Comparison of ENCODE assay signal across 5 fruit fly cellular contexts in the genomic region with DNA sequence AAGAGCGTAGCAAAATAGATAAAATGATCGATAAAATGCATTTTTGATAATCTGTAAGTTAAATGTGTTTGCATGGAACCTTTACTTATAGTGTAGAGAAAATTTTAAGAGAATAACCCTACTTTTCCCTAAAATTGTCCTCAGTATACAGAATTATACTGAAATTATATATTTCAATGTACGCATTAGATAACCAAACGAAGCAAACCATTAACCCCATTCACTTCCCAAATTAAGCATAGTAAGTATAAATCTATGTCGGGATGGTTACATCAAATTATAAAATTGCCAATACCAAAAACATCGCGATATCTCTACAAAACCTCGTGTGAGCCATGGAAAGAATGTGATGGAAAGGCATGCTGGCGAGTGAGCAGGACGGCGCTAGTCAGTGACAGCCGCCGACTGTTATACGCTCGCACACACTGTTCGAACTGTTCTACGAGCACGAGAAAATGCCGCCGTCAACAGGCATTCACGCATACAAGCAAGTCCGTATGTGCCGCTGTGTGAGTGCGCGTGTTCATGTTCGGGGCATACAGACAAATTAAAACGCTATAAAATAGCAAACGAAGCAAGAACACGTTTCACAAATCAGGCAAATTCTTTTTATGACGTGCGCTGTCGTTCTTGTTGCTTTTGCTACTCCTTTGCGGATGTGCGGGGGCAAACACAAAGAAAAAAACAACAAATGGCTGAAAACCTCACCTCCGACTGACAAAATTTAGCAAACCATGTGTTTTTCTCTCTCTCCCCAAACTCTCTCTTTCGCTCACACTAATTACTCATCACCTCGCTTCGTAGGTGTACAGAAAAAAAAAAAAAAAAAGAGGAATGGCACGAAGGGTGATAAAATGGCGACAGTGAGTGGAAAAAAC.
TF ChIP-seq lines count a peak whose summit lies in the region.

No protein-coding gene starts in this region.

- TF ChIP-seq CTCF in whole organism, embryonic (GFP tag; optimal IDR thresholded peaks at IDR 0.05; lab: Kevin White, UChicago), result no peak

TF ChIP-seq in whole organism, adult, 20 proteins besides CTCF, POLR2A, EP300 and RAD21:
- TF ChIP-seq toe (GFP tag; optimal IDR thresholded peaks at IDR 0.05; lab: Kevin White, UChicago), result no peak
- peak; percentile 97 for TF ChIP-seq tj (GFP tag; optimal IDR thresholded peaks at IDR 0.05; lab: Kevin White, UChicago)
- no peak for TF ChIP-seq Clk (GFP tag; optimal IDR thresholded peaks at IDR 0.05; lab: Kevin White, UChicago)
- peak; percentile 83 for TF ChIP-seq cic (GFP tag; optimal IDR thresholded peaks at IDR 0.05; lab: Kevin White, UChicago)
- TF ChIP-seq CG12768 (GFP tag; optimal IDR thresholded peaks at IDR 0.05; lab: Kevin White, UChicago), result no peak
- peak; percentile 32 for TF ChIP-seq Hr96 (GFP tag; optimal IDR thresholded peaks at IDR 0.05; lab: Kevin White, UChicago)
- TF ChIP-seq bab1 (GFP tag; optimal IDR thresholded peaks at IDR 0.05; lab: Kevin White, UChicago), result peak; percentile 27
- TF ChIP-seq CG7101 (tag; optimal IDR thresholded peaks at IDR 0.05; lab: Kevin White, UChicago), result peak; percentile 11
- peak; percentile 91 for TF ChIP-seq kay (GFP tag; lab: Kevin White, UChicago; ENCODE audit: borderline replicate concordance)
- TF ChIP-seq CG5204 (GFP tag; optimal IDR thresholded peaks at IDR 0.05; lab: Kevin White, UChicago), result peak; percentile 37
- TF ChIP-seq Mnt (GFP tag; optimal IDR thresholded peaks at IDR 0.05; lab: Kevin White, UChicago), result peak; percentile 99
- peak; percentile 11 for TF ChIP-seq ovo (GFP tag; optimal IDR thresholded peaks at IDR 0.05; lab: Kevin White, UChicago)
- TF ChIP-seq pad (GFP tag; optimal IDR thresholded peaks at IDR 0.05; lab: Kevin White, UChicago), result peak; percentile 57
- no peak for TF ChIP-seq cnc (optimal IDR thresholded peaks at IDR 0.05; lab: Kevin White, UChicago)

TF ChIP-seq in whole organism, embryonic, 481 proteins besides CTCF, POLR2A, EP300 and RAD21 (continues in another document):
- TF ChIP-seq Sin3A (optimal IDR thresholded peaks at IDR 0.05; lab: Kevin White, UChicago), result no peak
- TF ChIP-seq tup (GFP tag; optimal IDR thresholded peaks at IDR 0.05; lab: Kevin White, UChicago), result no peak
- no peak for TF ChIP-seq CG18476 (GFP tag; optimal IDR thresholded peaks at IDR 0.05; lab: Kevin White, UChicago)
- TF ChIP-seq CG6854 (GFP tag; optimal IDR thresholded peaks at IDR 0.05; lab: Kevin White, UChicago), result no peak
- TF ChIP-seq Mrtf (GFP tag; IDR thresholded peaks at IDR 0.05; lab: Robert Waterston, UW), result no peak
- no peak for TF ChIP-seq Aef1 (GFP tag; IDR thresholded peaks at IDR 0.05; lab: Robert Waterston, UW)
- TF ChIP-seq ara (GFP tag; IDR thresholded peaks at IDR 0.05; lab: Robert Waterston, UW), result no peak
- no peak for TF ChIP-seq Spps (tag; optimal IDR thresholded peaks at IDR 0.05; lab: Kevin White, UChicago)
- TF ChIP-seq Ets97D (GFP tag; optimal IDR thresholded peaks at IDR 0.05; lab: Kevin White, UChicago), result no peak
- TF ChIP-seq fu2 (GFP tag; optimal IDR thresholded peaks at IDR 0.05; lab: Kevin White, UChicago), result no peak
- no peak for TF ChIP-seq CG15269 (tag; optimal IDR thresholded peaks at IDR 0.05; lab: Kevin White, UChicago)
- TF ChIP-seq chm (GFP tag; IDR thresholded peaks at IDR 0.05; lab: Robert Waterston, UW), result peak; percentile 71; the same call in 1 of the 2 replicates
- no peak for TF ChIP-seq fd64A (GFP tag; optimal IDR thresholded peaks at IDR 0.05; lab: Kevin White, UChicago)
- TF ChIP-seq CG9215 (GFP tag; IDR thresholded peaks at IDR 0.05; lab: Robert Waterston, UW), result no peak
- TF ChIP-seq CG8089 (GFP tag; optimal IDR thresholded peaks at IDR 0.05; lab: Kevin White, UChicago), result no peak
- TF ChIP-seq E2f2 (GFP tag; IDR thresholded peaks at IDR 0.05; lab: Robert Waterston, UW), result no peak
- TF ChIP-seq kah (GFP tag; optimal IDR thresholded peaks at IDR 0.05; lab: Kevin White, UChicago), result no peak
- no peak for TF ChIP-seq vnd (GFP tag; IDR thresholded peaks at IDR 0.05; lab: Robert Waterston, UW; ENCODE audit: partially characterized antibody)

TF ChIP-seq in whole organism, prepupa, 60 proteins besides CTCF, POLR2A, EP300 and RAD21 (continues in another document):
- peak; percentile 44 for TF ChIP-seq CG1621 (tag; optimal IDR thresholded peaks at IDR 0.05; lab: Kevin White, UChicago)
- TF ChIP-seq ss (GFP tag; optimal IDR thresholded peaks at IDR 0.05; lab: Kevin White, UChicago), result peak; percentile 76 to 78
- peak; percentile 65 for TF ChIP-seq Sox14 (GFP tag; optimal IDR thresholded peaks at IDR 0.05; lab: Kevin White, UChicago)
- TF ChIP-seq Hr4 (GFP tag; optimal IDR thresholded peaks at IDR 0.05; lab: Kevin White, UChicago), result peak; percentile 4
- TF ChIP-seq svp (GFP tag; lab: Kevin White, UChicago), result peak; percentile 63
- TF ChIP-seq salr (GFP tag; optimal IDR thresholded peaks at IDR 0.05; lab: Kevin White, UChicago), result peak in 1 of 2 experiments; percentile 55
- TF ChIP-seq fkh (GFP tag; optimal IDR thresholded peaks at IDR 0.05; lab: Kevin White, UChicago), result peak; percentile 50
- TF ChIP-seq vri (GFP tag; optimal IDR thresholded peaks at IDR 0.05; lab: Kevin White, UChicago), result peak; percentile 53
- TF ChIP-seq CG3032 (tag; optimal IDR thresholded peaks at IDR 0.05; lab: Kevin White, UChicago), result no peak
- no peak for TF ChIP-seq CG8319 (GFP tag; optimal IDR thresholded peaks at IDR 0.05; lab: Kevin White, UChicago)
- TF ChIP-seq OdsH (GFP tag; optimal IDR thresholded peaks at IDR 0.05; lab: Kevin White, UChicago), result no peak
- peak; percentile 1 for TF ChIP-seq topi (GFP tag; optimal IDR thresholded peaks at IDR 0.05; lab: Kevin White, UChicago)
- TF ChIP-seq spab (GFP tag; optimal IDR thresholded peaks at IDR 0.05; lab: Kevin White, UChicago), result peak; percentile 42
- peak; percentile 63 for TF ChIP-seq Lpt (GFP tag; optimal IDR thresholded peaks at IDR 0.05; lab: Kevin White, UChicago)
- peak; percentile 9 for TF ChIP-seq CG16779 (tag; optimal IDR thresholded peaks at IDR 0.05; lab: Kevin White, UChicago)
- TF ChIP-seq net (GFP tag; optimal IDR thresholded peaks at IDR 0.05; lab: Kevin White, UChicago), result peak; percentile 32
- peak; percentile 32 for TF ChIP-seq CG6276 (GFP tag; optimal IDR thresholded peaks at IDR 0.05; lab: Kevin White, UChicago)

TF ChIP-seq in whole organism, pupa, 21 proteins besides CTCF, POLR2A, EP300 and RAD21 (continues in another document):
- peak; percentile 30 for TF ChIP-seq CG8159 (tag; optimal IDR thresholded peaks at IDR 0.05; lab: Kevin White, UChicago)
- peak; percentile 25 for TF ChIP-seq Pif1A (GFP tag; optimal IDR thresholded peaks at IDR 0.05; lab: Kevin White, UChicago)
- TF ChIP-seq CG32121 (GFP tag; IDR thresholded peaks at IDR 0.05; lab: Robert Waterston, UW), result no peak
- no peak for TF ChIP-seq CG8301 (tag; optimal IDR thresholded peaks at IDR 0.05; lab: Kevin White, UChicago)
- peak; percentile 33 for TF ChIP-seq CG34367 (tag; optimal IDR thresholded peaks at IDR 0.05; lab: Kevin White, UChicago)
- no peak for TF ChIP-seq D1 (tag; optimal IDR thresholded peaks at IDR 0.05; lab: Kevin White, UChicago)
- no peak for TF ChIP-seq rn (GFP tag; IDR thresholded peaks at IDR 0.05; lab: Robert Waterston, UW)
- TF ChIP-seq CG15710 (tag; optimal IDR thresholded peaks at IDR 0.05; lab: Kevin White, UChicago), result peak; percentile 32
- TF ChIP-seq fd96Ca (GFP tag; IDR thresholded peaks at IDR 0.05; lab: Robert Waterston, UW), result 0 out of 3 replicates have a peak, but pooled peaks have one; percentile 46
- peak; percentile 64 for TF ChIP-seq CG13204 (GFP tag; optimal IDR thresholded peaks at IDR 0.05; lab: Kevin White, UChicago)
- no peak for TF ChIP-seq CG17806 (tag; optimal IDR thresholded peaks at IDR 0.05; lab: Kevin White, UChicago)
- peak; percentile 67 for TF ChIP-seq gl (tag; optimal IDR thresholded peaks at IDR 0.05; lab: Kevin White, UChicago)
- TF ChIP-seq CG10348 (GFP tag; IDR thresholded peaks at IDR 0.05; lab: Robert Waterston, UW), result no peak
- TF ChIP-seq CG14655 (GFP tag; optimal IDR thresholded peaks at IDR 0.05; lab: Kevin White, UChicago), result no peak
- no peak for TF ChIP-seq CG9948 (tag; optimal IDR thresholded peaks at IDR 0.05; lab: Kevin White, UChicago)
- peak; percentile 47; the same call in 2 of the 3 replicates for TF ChIP-seq CG4496 (GFP tag; IDR thresholded peaks at IDR 0.05; lab: Robert Waterston, UW)
- TF ChIP-seq Pif1B (GFP tag; optimal IDR thresholded peaks at IDR 0.05; lab: Kevin White, UChicago), result no peak
- peak; percentile 39; the same call in 1 of the 2 replicates for TF ChIP-seq CG12605 (GFP tag; IDR thresholded peaks at IDR 0.05; lab: Robert Waterston, UW)
- TF ChIP-seq EcR (GFP tag; optimal IDR thresholded peaks at IDR 0.05; lab: Kevin White, UChicago), result peak; percentile 14

TF ChIP-seq in whole organism, wandering third instar larva, 38 proteins besides CTCF, POLR2A, EP300 and RAD21 (continues in another document):
- TF ChIP-seq br (GFP tag; optimal IDR thresholded peaks at IDR 0.05; lab: Kevin White, UChicago) (peak; percentile 16), Dif (GFP tag; optimal IDR thresholded peaks at IDR 0.05; lab: Kevin White, UChicago; ENCODE audit: partially characterized antibody) (peak; percentile 47), HLH106 (tag; optimal IDR thresholded peaks at IDR 0.05; lab: Kevin White, UChicago) (peak; percentile 4), tai (GFP tag; optimal IDR thresholded peaks at IDR 0.05; lab: Kevin White, UChicago) (peak; percentile 51), lola (GFP tag; optimal IDR thresholded peaks at IDR 0.05; lab: Kevin White, UChicago) (no peak), Hnf4 (GFP tag; optimal IDR thresholded peaks at IDR 0.05; lab: Kevin White, UChicago) (peak; percentile 36), Rel (GFP tag; optimal IDR thresholded peaks at IDR 0.05; lab: Kevin White, UChicago) (peak; percentile 38), Rel (tag; optimal IDR thresholded peaks at IDR 0.05; lab: Kevin White, UChicago) (peak; percentile 34), OdsH (GFP tag; optimal IDR thresholded peaks at IDR 0.05; lab: Kevin White, UChicago) (no peak), Mio (GFP tag; optimal IDR thresholded peaks at IDR 0.05; lab: Kevin White, UChicago) (no peak), fru (GFP tag; optimal IDR thresholded peaks at IDR 0.05; lab: Kevin White, UChicago) (peak; percentile 8), Dfd (GFP tag; optimal IDR thresholded peaks at IDR 0.05; lab: Kevin White, UChicago) (no peak), Vsx2 (GFP tag; optimal IDR thresholded peaks at IDR 0.05; lab: Kevin White, UChicago; ENCODE audit: partially characterized antibody) (no peak), Hr78 (GFP tag; optimal IDR thresholded peaks at IDR 0.05; lab: Kevin White, UChicago) (no peak), pan (optimal IDR thresholded peaks at IDR 0.05; lab: Kevin White, UChicago) (no peak), GATAd (GFP tag; optimal IDR thresholded peaks at IDR 0.05; lab: Kevin White, UChicago) (no peak), Hr83 (GFP tag; optimal IDR thresholded peaks at IDR 0.05; lab: Kevin White, UChicago; ENCODE audit: poor library complexity, severe bottlenecking) (peak; percentile 91), CrebA (GFP tag; optimal IDR thresholded peaks at IDR 0.05; lab: Kevin White, UChicago; ENCODE audit: borderline replicate concordance) (peak; percentile 56), dsf (GFP tag; optimal IDR thresholded peaks at IDR 0.05; lab: Kevin White, UChicago; ENCODE audit: borderline replicate concordance) (no peak), psq (GFP tag; optimal IDR thresholded peaks at IDR 0.05; lab: Kevin White, UChicago) (peak; percentile 94)
